Worm (Caenorhabditis elegans) whole organism, early embryonic: ENCODE data around the gene ZK1055.7.

Source experiments
- aly-1 ChIP-seq: sonication (generic microtip); optimal IDR thresholded peaks from 2 replicates; lab custom pipeline; 2016; ENCODE audit warnings: missing genetic modification characterization, missing compliant biosample characterization
- ama-1 ChIP-seq: fragments of 150-350 bp; optimal IDR thresholded peaks from 2 replicates; lab custom pipeline; 2014
- ceh-13 ChIP-seq: fragments of 200-800 bp; sonication (Bioruptor generic); optimal IDR thresholded peaks from 2 replicates; lab custom pipeline; 2018; ENCODE audit warnings: mild to moderate bottlenecking, missing genetic modification characterization, missing compliant biosample characterization
- ceh-36 ChIP-seq: sonication (generic microtip); optimal IDR thresholded peaks from 2 replicates; lab custom pipeline; 2016; ENCODE audit warnings: missing genetic modification characterization, inconsistent platforms, missing compliant biosample characterization
- flt-1 ChIP-seq: fragments of 200-800 bp; sonication (Bioruptor generic); IDR thresholded peaks from 2 replicates; pipeline ENCODE4 v1.3.6; 2022; ENCODE audit warnings: missing genetic modification characterization, missing compliant biosample characterization
- hmg-4 ChIP-seq: fragments of 200-800 bp; sonication (Bioruptor generic); optimal IDR thresholded peaks from 2 replicates; lab custom pipeline; 2018; ENCODE audit warnings: mild to moderate bottlenecking, missing genetic modification characterization, missing compliant biosample characterization
- hnd-1 ChIP-seq: sonication (generic microtip); optimal IDR thresholded peaks from 2 replicates; lab custom pipeline; 2016; ENCODE audit warnings: missing genetic modification characterization, missing compliant biosample characterization
- pes-1 ChIP-seq: fragments of 200-800 bp; sonication (Bioruptor generic); IDR thresholded peaks from 2 replicates; pipeline ENCODE4 v1.3.6; 2022; ENCODE audit warnings: missing genetic modification reagents, missing genetic modification characterization, missing compliant biosample characterization
- scrt-1 ChIP-seq: fragments of 200-800 bp; sonication (Bioruptor generic); IDR thresholded peaks from 2 replicates; pipeline ENCODE4 v1.3.6; 2022; ENCODE audit warnings: missing genetic modification characterization, missing compliant biosample characterization
- sea-1 ChIP-seq: fragments of 200-800 bp; sonication (Bioruptor generic); conservative IDR thresholded peaks from 2 replicates; pipeline ENCODE4 v1.3.6; 2022; ENCODE audit warnings: missing genetic modification characterization, missing compliant biosample characterization
- tbx-37 ChIP-seq: fragments of 200-800 bp; sonication (Bioruptor generic); conservative IDR thresholded peaks from 2 replicates; pipeline ENCODE4 v1.3.6; 2022; ENCODE audit warnings: missing genetic modification reagents, missing genetic modification characterization, missing compliant biosample characterization
- tra-4 ChIP-seq: sonication (generic microtip); optimal IDR thresholded peaks from 2 replicates; lab custom pipeline; 2017; ENCODE audit warnings: missing genetic modification characterization, missing compliant biosample characterization

DNA sequence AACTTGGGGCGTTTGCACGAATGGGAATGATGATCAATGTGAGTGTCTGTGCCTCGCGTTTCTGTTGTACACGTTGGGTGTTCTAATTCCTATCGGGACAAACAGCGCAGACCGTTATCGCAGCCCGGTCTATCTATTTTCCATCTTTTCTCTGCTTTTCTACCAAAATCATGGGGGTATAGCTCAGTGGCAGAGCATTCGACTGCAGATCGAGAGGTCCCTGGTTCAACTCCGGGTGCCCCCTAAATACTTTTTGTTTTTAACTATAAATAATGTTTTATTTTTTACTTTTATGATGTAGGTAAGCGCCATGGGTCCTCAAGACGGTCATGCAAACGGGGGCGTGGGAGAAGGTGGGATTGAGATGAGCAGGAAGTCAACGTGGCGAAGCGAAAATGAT is 45.6 kb downstream of the ZK1055.7 start:
- no peak for TF ChIP-seq ceh-36 (tag; lab: Kevin White, UChicago)
- no peak for TF ChIP-seq tbx-37
- TF ChIP-seq aly-1 (tag; lab: Kevin White, UChicago) = no peak
- no peak for TF ChIP-seq sea-1 (GFP tag; lab: Robert Waterston, UW)
- TF ChIP-seq ama-1 (lab: Kevin White, UChicago) = no peak
- no peak; the same call in 1 of the 2 replicates for TF ChIP-seq pes-1 (GFP tag; lab: Robert Waterston, UW)
- no peak; the same call in 1 of the 2 replicates for TF ChIP-seq flt-1 (GFP tag; lab: Robert Waterston, UW)
- TF ChIP-seq scrt-1 = no peak
- no peak for TF ChIP-seq tra-4 (tag; lab: Kevin White, UChicago)
- no peak for TF ChIP-seq hnd-1 (tag; lab: Kevin White, UChicago)
- TF ChIP-seq hmg-4 (GFP tag; lab: Kevin White, UChicago) = no peak
- no peak for TF ChIP-seq ceh-13 (GFP tag; lab: Kevin White, UChicago)
